Fruit fly (Drosophila melanogaster) whole organism, embryonic: ENCODE results near the gene nan.

ENCODE experiments used
- Adf1 ChIP-seq: fragments of 200-800 bp; sonication (Bioruptor generic); IDR thresholded peaks from 2 replicates; pipeline ENCODE4 v1.3.6; 2022; ENCODE audit warnings: missing biosample characterization, missing genetic modification characterization
- CG10321 ChIP-seq: fragments of 200-800 bp; sonication (Bioruptor generic); IDR thresholded peaks from 2 replicates; pipeline ENCODE4 v1.3.6; 2022; ENCODE audit warnings: missing biosample characterization, missing genetic modification characterization
- CG12104 ChIP-seq: fragments of 200-800 bp; sonication (Bioruptor generic); optimal IDR thresholded peaks from 3 replicates; lab custom pipeline; 2016; ENCODE audit warnings: missing biosample characterization, missing genetic modification characterization
- CG12769 ChIP-seq: fragments of 200-800 bp; sonication (Bioruptor generic); optimal IDR thresholded peaks from 2 replicates; lab custom pipeline; 2019; ENCODE audit warnings: missing biosample characterization, mild to moderate bottlenecking, missing genetic modification characterization, moderate library complexity
- CG15073 ChIP-seq: fragments of 200-800 bp; sonication (Bioruptor generic); optimal IDR thresholded peaks from 2 replicates; lab custom pipeline; 2016; ENCODE audit warnings: missing biosample characterization, missing genetic modification characterization
- CG1602 ChIP-seq: fragments of 200-800 bp; sonication (Bioruptor generic); optimal IDR thresholded peaks from 3 replicates; lab custom pipeline; 2016; ENCODE audit warnings: missing biosample characterization, missing genetic modification characterization
- CG17829 ChIP-seq: fragments of 200-800 bp; optimal IDR thresholded peaks from 2 replicates; lab custom pipeline; 2019; ENCODE audit warnings: missing biosample characterization, mild to moderate bottlenecking, missing genetic modification characterization, moderate library complexity
- CG1832 ChIP-seq: fragments of 200-800 bp; sonication (Bioruptor generic); optimal IDR thresholded peaks from 2 replicates; lab custom pipeline; 2017; ENCODE audit warnings: missing biosample characterization, mild to moderate bottlenecking, missing genetic modification characterization, inconsistent platforms
- CG4820 ChIP-seq: fragments of 200-800 bp; sonication (Bioruptor generic); optimal IDR thresholded peaks from 3 replicates; lab custom pipeline; 2016; ENCODE audit warnings: missing biosample characterization, missing genetic modification characterization
- CG8765 ChIP-seq: fragments of 200-800 bp; sonication (Bioruptor generic); IDR thresholded peaks from 2 replicates; pipeline ENCODE4 v1.3.6; 2022; ENCODE audit warnings: missing biosample characterization, missing genetic modification characterization
- CG8924 ChIP-seq: fragments of 200-800 bp; optimal IDR thresholded peaks from 3 replicates; lab custom pipeline; 2019; ENCODE audit warnings: missing biosample characterization, mild to moderate bottlenecking, missing genetic modification characterization, moderate library complexity
- CG9727 ChIP-seq: fragments of 200-800 bp; sonication (Bioruptor generic); optimal IDR thresholded peaks from 3 replicates; lab custom pipeline; 2017; ENCODE audit warnings: missing biosample characterization, mild to moderate bottlenecking, missing genetic modification characterization
- CHES-1-like ChIP-seq: fragments of 200-800 bp; sonication (Bioruptor generic); optimal IDR thresholded peaks from 2 replicates; lab custom pipeline; 2016; ENCODE audit warnings: missing biosample characterization, missing genetic modification characterization
- CoRest ChIP-seq: fragments of 200-800 bp; sonication (Bioruptor generic); optimal IDR thresholded peaks from 3 replicates; lab custom pipeline; 2018; ENCODE audit warnings: missing biosample characterization, mild to moderate bottlenecking, missing genetic modification characterization, moderate library complexity
- Deaf1 ChIP-seq: fragments of 200-800 bp; optimal IDR thresholded peaks from 3 replicates; lab custom pipeline; 2019; ENCODE audit warnings: missing biosample characterization, mild to moderate bottlenecking, missing genetic modification characterization, moderate library complexity
- Drgx ChIP-seq: fragments of 200-800 bp; sonication (Bioruptor generic); IDR thresholded peaks from 2 replicates; pipeline ENCODE4 v1.3.6; 2022; ENCODE audit warnings: missing biosample characterization, missing genetic modification characterization
- Eip74EF ChIP-seq, 2 experiments: fragments of 200-800 bp in 1 of 2; fragments of >200 bp in 1 of 2; sonication (Bioruptor generic) in 1 of 2; optimal IDR thresholded peaks; 2 replicates each; lab custom pipeline; 2017 to 2019; ENCODE audit warnings: missing biosample characterization in 2 of 2, missing genetic modification characterization in 2 of 2, mild to moderate bottlenecking in 1 of 2, moderate library complexity in 1 of 2
- Elba2 ChIP-seq: fragments of 200-800 bp; sonication (Bioruptor generic); optimal IDR thresholded peaks from 3 replicates; lab custom pipeline; 2016; ENCODE audit warnings: missing biosample characterization, missing genetic modification characterization
- Nf-YA ChIP-seq: fragments of 200-800 bp; sonication (Bioruptor generic); IDR thresholded peaks from 2 replicates; pipeline ENCODE4 v1.3.6; 2022; ENCODE audit warnings: missing biosample characterization, missing genetic modification characterization
- Nf-YB ChIP-seq: fragments of 200-800 bp; sonication (Bioruptor generic); optimal IDR thresholded peaks from 3 replicates; lab custom pipeline; 2019; ENCODE audit warnings: missing biosample characterization, mild to moderate bottlenecking, missing genetic modification characterization, moderate library complexity
- Oli ChIP-seq: fragments of 200-800 bp; sonication (Bioruptor generic); optimal IDR thresholded peaks from 2 replicates; lab custom pipeline; 2018; ENCODE audit warnings: missing biosample characterization, mild to moderate bottlenecking, missing genetic modification characterization, moderate library complexity
- Pdp1 ChIP-seq, 2 experiments: fragments of 200-800 bp; sonication (Bioruptor generic); optimal IDR thresholded peaks; 3 replicates each; lab custom pipeline; 2016; ENCODE audit warnings: missing biosample characterization in 2 of 2, missing genetic modification characterization in 2 of 2, mild to moderate bottlenecking in 1 of 2, moderate library complexity in 1 of 2
- Side ChIP-seq: fragments of 200-800 bp; sonication (Bioruptor generic); optimal IDR thresholded peaks from 2 replicates; lab custom pipeline; 2016; ENCODE audit warnings: missing biosample characterization, missing genetic modification characterization
- Stat92E ChIP-seq, 3 experiments: fragments of >200 bp in 2 of 3; fragments of 200-800 bp in 1 of 3; sonication (Bioruptor generic) in 1 of 3; optimal IDR thresholded peaks; 2 replicates each; lab custom pipeline; 2017 to 2019; ENCODE audit warnings: missing biosample characterization in 3 of 3, missing genetic modification characterization in 3 of 3, mild to moderate bottlenecking in 1 of 3, moderate library complexity in 1 of 3
- Trl ChIP-seq, 3 experiments: fragments of >200 bp in 2 of 3; fragments of 200-800 bp in 1 of 3; sonication (Bioruptor generic) in 1 of 3; optimal IDR thresholded peaks; 2 replicates in 1 of 3; 3 replicates in 2 of 3; lab custom pipeline; 2016 to 2017; ENCODE audit warnings: missing biosample characterization in 1 of 3, missing genetic modification characterization in 1 of 3
- ab ChIP-seq: fragments of 200-800 bp; sonication (Bioruptor generic); optimal IDR thresholded peaks from 2 replicates; lab custom pipeline; 2016; ENCODE audit warnings: missing biosample characterization, missing genetic modification characterization
- amos ChIP-seq: fragments of 200-800 bp; sonication (Bioruptor generic); IDR thresholded peaks from 2 replicates; pipeline ENCODE4 v1.3.6; 2022; ENCODE audit warnings: missing biosample characterization, missing genetic modification characterization; ENCODE audit not compliant: partially characterized antibody
- aop ChIP-seq: fragments of 200-800 bp; sonication (Bioruptor generic); IDR thresholded peaks from 2 replicates; pipeline ENCODE4 v1.3.6; 2022; ENCODE audit warnings: missing biosample characterization, missing genetic modification characterization
- bigmax ChIP-seq: fragments of 200-800 bp; sonication (Bioruptor generic); optimal IDR thresholded peaks from 2 replicates; lab custom pipeline; 2018; ENCODE audit warnings: missing biosample characterization, mild to moderate bottlenecking, missing genetic modification characterization
- cad ChIP-seq: fragments of >200 bp; optimal IDR thresholded peaks from 2 replicates; lab custom pipeline; 2017; ENCODE audit warnings: missing biosample characterization, missing genetic modification characterization
- dati ChIP-seq: fragments of 200-800 bp; sonication (Bioruptor generic); IDR thresholded peaks from 2 replicates; pipeline ENCODE4 v1.3.6; 2022; ENCODE audit warnings: missing biosample characterization, missing genetic modification characterization
- ewg ChIP-seq: fragments of 200-800 bp; sonication (Bioruptor generic); optimal IDR thresholded peaks from 3 replicates; lab custom pipeline; 2017; ENCODE audit warnings: mild to moderate bottlenecking, missing biosample characterization, missing genetic modification reagents, missing genetic modification characterization
- hkb ChIP-seq, 2 experiments: fragments of 200-800 bp in 1 of 2; fragments of >200 bp in 1 of 2; sonication (Bioruptor generic) in 1 of 2; IDR thresholded peaks in 1 of 2; optimal IDR thresholded peaks in 1 of 2; 2 replicates each; pipeline versions ENCODE4 v1.3.6 to Lab custom; 2017 to 2022; ENCODE audit warnings: missing biosample characterization in 1 of 2, missing genetic modification characterization in 1 of 2
- insv ChIP-seq, 2 experiments: fragments of 200-800 bp; sonication (Bioruptor generic); optimal IDR thresholded peaks; 3 replicates each; lab custom pipeline; 2016 to 2018; ENCODE audit warnings: missing biosample characterization in 2 of 2, missing genetic modification characterization in 2 of 2
- jing ChIP-seq: fragments of 200-800 bp; sonication (Bioruptor generic); optimal IDR thresholded peaks from 2 replicates; lab custom pipeline; 2018; ENCODE audit warnings: missing biosample characterization, mild to moderate bottlenecking, missing genetic modification characterization
- oc ChIP-seq: fragments of 200-800 bp; sonication (Bioruptor generic); optimal IDR thresholded peaks from 2 replicates; lab custom pipeline; 2018; ENCODE audit warnings: missing biosample characterization, mild to moderate bottlenecking, missing genetic modification characterization, moderate library complexity
- peb ChIP-seq: fragments of 200-800 bp; sonication (Bioruptor generic); IDR thresholded peaks from 2 replicates; pipeline ENCODE4 v1.3.6; 2022; ENCODE audit warnings: missing biosample characterization, missing genetic modification characterization
- rib ChIP-seq: fragments of 200-800 bp; sonication (Bioruptor generic); IDR thresholded peaks from 2 replicates; pipeline ENCODE4 v1.3.6; 2022; ENCODE audit warnings: missing biosample characterization, missing genetic modification characterization
- seq ChIP-seq: fragments of 200-800 bp; sonication (Bioruptor generic); IDR thresholded peaks from 2 replicates; pipeline ENCODE4 v1.3.6; 2022; ENCODE audit warnings: missing biosample characterization, missing genetic modification characterization
- sna ChIP-seq: fragments of 200-800 bp; sonication (Bioruptor generic); IDR thresholded peaks from 2 replicates; pipeline ENCODE4 v1.3.6; 2022; ENCODE audit warnings: missing biosample characterization, missing genetic modification characterization; ENCODE audit not compliant: partially characterized antibody
- sqz ChIP-seq: fragments of 200-800 bp; sonication (Bioruptor generic); optimal IDR thresholded peaks from 3 replicates; lab custom pipeline; 2018; ENCODE audit warnings: missing biosample characterization, mild to moderate bottlenecking, missing genetic modification characterization
- tin ChIP-seq: fragments of 200-800 bp; sonication (Bioruptor generic); optimal IDR thresholded peaks from 3 replicates; lab custom pipeline; 2016; ENCODE audit warnings: missing biosample characterization, missing genetic modification characterization
- tll ChIP-seq, 2 experiments: fragments of 200-800 bp in 1 of 2; fragments of >200 bp in 1 of 2; sonication (Bioruptor generic) in 1 of 2; optimal IDR thresholded peaks; 2 replicates each; lab custom pipeline; 2017 to 2019; ENCODE audit warnings: missing biosample characterization in 2 of 2, missing genetic modification characterization in 2 of 2, mild to moderate bottlenecking in 1 of 2, moderate library complexity in 1 of 2
- ttk ChIP-seq: fragments of 200-800 bp; sonication (Bioruptor generic); IDR thresholded peaks from 2 replicates; pipeline ENCODE4 v2.1.2; 2022; ENCODE audit warnings: missing biosample characterization, missing genetic modification characterization
- zen ChIP-seq: fragments of 200-800 bp; sonication (Bioruptor generic); optimal IDR thresholded peaks from 3 replicates; lab custom pipeline; 2018; ENCODE audit warnings: missing biosample characterization, mild to moderate bottlenecking, missing genetic modification characterization, moderate library complexity
- zen2 ChIP-seq: fragments of 200-800 bp; sonication (Bioruptor generic); IDR thresholded peaks from 3 replicates; pipeline ENCODE4 v1.3.6; 2022; ENCODE audit warnings: missing biosample characterization, missing genetic modification characterization; ENCODE audit not compliant: partially characterized antibody

The nan gene

dm6 chr3L:14177476-14178179, 11.8 kb downstream of the nan start (continued):
- TF ChIP-seq CG9727 (GFP tag; lab: Kevin White, UChicago), result no peak
- TF ChIP-seq CG15073 (GFP tag; lab: Kevin White, UChicago), result no peak
- peak in 1 of 2 experiments; percentile 91 for TF ChIP-seq Pdp1 (GFP tag; optimal IDR thresholded peaks at IDR 0.05; lab: Kevin White, UChicago)
- 0 out of 2 replicates have a peak, but pooled peaks have one; percentile 43 for TF ChIP-seq sna
- 0 out of 2 replicates have a peak, but pooled peaks have one; percentile 11 for TF ChIP-seq amos (GFP tag; lab: Robert Waterston, UW)
- no peak for TF ChIP-seq CG1602 (GFP tag; lab: Kevin White, UChicago)
- no peak for TF ChIP-seq ttk (GFP tag; lab: Robert Waterston, UW)
- no peak for TF ChIP-seq dati (GFP tag; lab: Robert Waterston, UW)
- peak; percentile 98 for TF ChIP-seq Deaf1 (tag; lab: Kevin White, UChicago)
- peak; percentile 23 to 53 for TF ChIP-seq tll (GFP tag; optimal IDR thresholded peaks at IDR 0.05; lab: Kevin White, UChicago)
- TF ChIP-seq CG4820, result no peak
- peak; percentile 1 for TF ChIP-seq Side
- peak; percentile 99 for TF ChIP-seq CG1832 (GFP tag; lab: Kevin White, UChicago)
- peak; percentile 97 for TF ChIP-seq CG10321 (GFP tag; lab: Robert Waterston, UW)
- TF ChIP-seq CG8924 (tag; lab: Kevin White, UChicago), result peak; percentile 6
- TF ChIP-seq Nf-YA (GFP tag; lab: Robert Waterston, UW), result peak; percentile 87
- peak; percentile 93 for TF ChIP-seq Adf1 (GFP tag; lab: Robert Waterston, UW)
- peak; percentile 84 to 85 for TF ChIP-seq Trl (optimal IDR thresholded peaks at IDR 0.05; lab: Kevin White, UChicago)
- peak; percentile 60 for TF ChIP-seq Trl (GFP tag; optimal IDR thresholded peaks at IDR 0.05; lab: Kevin White, UChicago)
- TF ChIP-seq Nf-YB (GFP tag; lab: Kevin White, UChicago), result peak; percentile 100
- peak; percentile 10 for TF ChIP-seq cad (GFP tag; lab: Kevin White, UChicago)
- 0 out of 2 replicates have a peak, but pooled peaks have one; percentile 20 for TF ChIP-seq aop
- TF ChIP-seq tin (GFP tag; lab: Kevin White, UChicago), result no peak
- peak; percentile 87 for TF ChIP-seq ewg (GFP tag; lab: Kevin White, UChicago)
- TF ChIP-seq oc (tag; lab: Kevin White, UChicago), result peak; percentile 82
- peak; percentile 9 for TF ChIP-seq CG12769 (tag; lab: Kevin White, UChicago)
- peak; percentile 51 for TF ChIP-seq jing (GFP tag; lab: Kevin White, UChicago)
- TF ChIP-seq Drgx (GFP tag; lab: Robert Waterston, UW), result 0 out of 2 replicates have a peak, but pooled peaks have one; percentile 14
- TF ChIP-seq CG17829, result peak; percentile 59
- TF ChIP-seq Stat92E (GFP tag; optimal IDR thresholded peaks at IDR 0.05; lab: Kevin White, UChicago), result peak in 1 of 3 experiments; percentile 54
- TF ChIP-seq zen (tag; lab: Kevin White, UChicago), result peak; percentile 2
- TF ChIP-seq CG8765, result 0 out of 2 replicates have a peak, but pooled peaks have one; percentile 5
- no peak for TF ChIP-seq hkb (optimal IDR thresholded peaks at IDR 0.05; lab: Kevin White, UChicago)
- TF ChIP-seq hkb (GFP tag; IDR thresholded peaks at IDR 0.05; lab: Robert Waterston, UW), result peak; percentile 51; the same call in 1 of the 2 replicates
- TF ChIP-seq sqz (GFP tag; lab: Kevin White, UChicago), result peak; percentile 39
- TF ChIP-seq seq (GFP tag; lab: Robert Waterston, UW), result peak; percentile 92
- peak in 1 of 2 experiments; percentile 50 for TF ChIP-seq Eip74EF (GFP tag; optimal IDR thresholded peaks at IDR 0.05; lab: Kevin White, UChicago)
- TF ChIP-seq peb (GFP tag; lab: Robert Waterston, UW), result peak; percentile 14; the same call in 1 of the 2 replicates
- no peak for TF ChIP-seq rib
- TF ChIP-seq CoRest (tag; lab: Kevin White, UChicago), result peak; percentile 58
- TF ChIP-seq CG12104 (GFP tag; lab: Kevin White, UChicago), result no peak
- TF ChIP-seq ab (GFP tag; lab: Kevin White, UChicago), result no peak
- TF ChIP-seq Oli (tag; lab: Kevin White, UChicago), result no peak
- TF ChIP-seq Elba2, result peak; percentile 9
- no peak for TF ChIP-seq bigmax (GFP tag; lab: Kevin White, UChicago)
- TF ChIP-seq insv (GFP tag; optimal IDR thresholded peaks at IDR 0.05; lab: Kevin White, UChicago), result peak in 1 of 2 experiments; percentile 37
- TF ChIP-seq zen2, result peak; percentile 70; the same call in 2 of the 3 replicates
- TF ChIP-seq CHES-1-like (GFP tag; lab: Kevin White, UChicago), result no peak
